Fruit fly (Drosophila melanogaster) Kc167 (cell line): ENCODE measurements around the gene sbr.
A peak's percentile ranks its signal among the peaks of the same experiment; 100 is the strongest.

Experiments
- Myc ChIP-seq: fragments of >200 bp; optimal IDR thresholded peaks from 2 replicates; lab custom pipeline; 2017; ENCODE audit warnings: missing external identifiers
- Sin3A ChIP-seq: fragments of >200 bp; optimal IDR thresholded peaks from 2 replicates; lab custom pipeline; 2018; ENCODE audit warnings: missing external identifiers
- h ChIP-seq: fragments of >200 bp; optimal IDR thresholded peaks from 3 replicates; lab custom pipeline; 2018; ENCODE audit warnings: missing external identifiers
- insv ChIP-seq: fragments of >200 bp; optimal IDR thresholded peaks from 3 replicates; lab custom pipeline; 2018; ENCODE audit warnings: missing external identifiers
- psq ChIP-seq: fragments of >200 bp; optimal IDR thresholded peaks from 2 replicates; lab custom pipeline; 2017; ENCODE audit warnings: missing external identifiers
- ttk ChIP-seq: sonication (Bioruptor generic); optimal IDR thresholded peaks from 2 replicates; lab custom pipeline; 2017; ENCODE audit warnings: missing external identifiers

Gene sbr

DNA sequence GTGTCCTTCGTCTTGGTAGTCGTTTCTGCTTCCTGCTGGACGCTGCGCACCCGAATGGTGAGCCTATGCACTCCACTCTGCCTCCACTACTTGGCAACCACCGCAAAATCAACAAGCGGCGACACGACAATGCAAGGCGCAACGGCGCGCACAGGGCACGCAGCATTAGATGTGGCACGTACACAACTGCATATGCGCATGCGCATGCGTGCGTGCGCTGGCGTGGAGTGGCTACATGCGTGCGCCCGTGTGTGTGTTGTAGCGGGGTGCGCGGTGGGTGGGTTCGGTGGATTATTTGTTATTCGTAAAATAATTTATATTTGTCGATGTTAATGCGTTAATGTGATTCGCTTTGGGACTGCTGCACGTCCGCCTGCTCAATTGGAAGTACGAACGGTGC, 11.3 kb downstream of the sbr start:
- TF ChIP-seq insv (lab: Kevin White, UChicago) (no peak), Myc (lab: Kevin White, UChicago) (no peak), psq (no peak), h (lab: Kevin White, UChicago) (no peak), ttk (no peak), Sin3A (lab: Kevin White, UChicago) (no peak)

DNA sequence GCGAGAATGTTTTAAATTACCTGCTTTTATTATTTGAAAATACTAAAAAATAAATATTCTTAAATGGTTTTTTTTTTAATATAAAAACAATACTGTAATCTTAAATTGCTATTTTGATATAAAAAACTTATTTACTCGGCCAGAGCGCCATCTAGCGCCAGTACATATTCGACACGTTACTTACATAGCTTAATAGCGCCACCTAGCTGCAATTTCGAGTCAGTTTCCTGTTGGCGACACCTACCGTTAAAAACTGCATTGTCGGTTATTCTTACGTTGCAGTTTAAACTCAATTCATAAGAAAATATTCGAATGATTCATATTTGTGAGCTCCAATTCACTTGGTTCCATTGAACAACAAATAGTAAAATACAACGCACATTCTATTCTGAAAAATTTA, 14.5 kb downstream of the sbr start:
- TF ChIP-seq ttk (no peak), psq (no peak), Myc (lab: Kevin White, UChicago) (no peak), Sin3A (lab: Kevin White, UChicago) (no peak), insv (lab: Kevin White, UChicago) (no peak), h (lab: Kevin White, UChicago) (no peak)

DNA sequence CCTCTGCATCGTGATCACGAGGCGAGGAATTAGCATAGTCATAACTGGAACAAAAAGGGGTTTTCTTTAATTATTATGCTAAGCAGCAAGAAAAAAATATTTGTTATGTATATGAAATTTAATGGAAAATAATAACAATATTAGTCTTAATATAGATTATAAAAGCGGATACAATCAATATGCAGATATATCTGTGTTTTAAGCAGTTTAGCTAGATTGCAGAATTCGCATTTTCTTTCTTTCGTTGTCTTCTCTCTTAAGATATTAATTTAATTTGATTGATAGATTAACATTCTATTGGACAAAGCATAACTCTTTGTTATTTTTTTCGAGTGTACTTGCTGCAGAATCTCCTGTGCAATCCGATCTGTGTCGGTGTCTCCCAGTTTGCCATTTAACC, 19.6 kb downstream of the sbr start:
- TF ChIP-seq Sin3A (lab: Kevin White, UChicago) = no peak
- no peak for TF ChIP-seq psq
- no peak for TF ChIP-seq h (lab: Kevin White, UChicago)

DNA sequence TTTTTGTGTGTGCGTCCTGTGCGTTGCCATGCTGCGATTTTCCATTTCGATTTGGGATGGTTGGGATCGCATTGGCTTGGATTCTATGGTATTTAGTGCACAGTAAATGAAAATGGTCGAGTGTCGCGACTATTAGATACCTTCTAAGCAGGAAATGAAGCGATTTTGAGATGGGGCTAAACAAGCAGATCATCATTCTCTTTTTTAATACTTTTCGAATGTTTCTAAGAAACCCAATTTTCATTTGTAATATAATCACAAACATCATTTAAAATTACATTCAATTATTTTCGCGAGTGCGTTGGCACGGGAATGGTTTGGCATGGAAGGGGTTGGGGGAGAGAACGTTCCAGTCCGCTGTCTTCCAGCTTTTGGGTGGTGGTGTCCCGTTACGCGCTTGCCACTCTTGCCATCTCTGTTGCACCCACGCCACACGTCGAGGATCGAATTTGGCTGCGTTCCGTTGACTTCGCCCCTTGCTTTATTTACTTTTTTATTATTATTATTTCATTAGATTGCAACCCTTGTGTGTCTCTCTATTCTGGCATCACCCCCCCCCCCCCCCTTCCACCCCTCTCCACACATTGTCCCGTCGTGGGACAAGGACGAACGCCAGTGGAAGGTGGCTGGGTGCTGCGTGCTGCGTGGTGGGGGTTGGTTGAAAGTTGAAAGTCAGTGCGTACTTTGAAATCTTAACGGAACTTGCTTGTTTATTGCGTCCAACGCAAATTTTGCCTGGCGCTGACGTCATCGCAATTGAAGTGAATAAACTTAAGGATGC, 21.4 kb downstream of the sbr start:
- TF ChIP-seq h (lab: Kevin White, UChicago) (no peak), psq (no peak), ttk (no peak), insv (lab: Kevin White, UChicago) (no peak), Sin3A (lab: Kevin White, UChicago) (no peak), Myc (lab: Kevin White, UChicago) (no peak)

dm6 chrX:10824227-10824702, 22.6 kb downstream of the sbr start, which contains the start of gene Imp:
Imp (minus strand) TSS chrX:10824277.
- TF ChIP-seq Myc (lab: Kevin White, UChicago) (no peak), ttk (no peak), Sin3A (lab: Kevin White, UChicago) (no peak), h (lab: Kevin White, UChicago) (no peak), psq (no peak), insv (lab: Kevin White, UChicago) (no peak)

- TF ChIP-seq h (lab: Kevin White, UChicago) (no peak), psq (no peak), insv (lab: Kevin White, UChicago) (no peak), Sin3A (lab: Kevin White, UChicago) (no peak), ttk (no peak), Myc (lab: Kevin White, UChicago) (no peak)
Measured at dm6 chrX:10823441-10823818, 23.5 kb downstream of the sbr start.

- TF ChIP-seq Sin3A (lab: Kevin White, UChicago) = no peak
- no peak for TF ChIP-seq h (lab: Kevin White, UChicago)
- no peak for TF ChIP-seq insv (lab: Kevin White, UChicago)
- no peak for TF ChIP-seq psq
- TF ChIP-seq ttk = no peak
- TF ChIP-seq Myc (lab: Kevin White, UChicago) = no peak
Measured at dm6 chrX:10822678-10823440, 24.0 kb downstream of the sbr start.

- TF ChIP-seq insv (lab: Kevin White, UChicago) (no peak), psq (no peak), Sin3A (lab: Kevin White, UChicago) (no peak), h (lab: Kevin White, UChicago) (no peak), Myc (lab: Kevin White, UChicago) (no peak)
Measured at dm6 chrX:10822096-10822495, 24.8 kb downstream of the sbr start.

DNA sequence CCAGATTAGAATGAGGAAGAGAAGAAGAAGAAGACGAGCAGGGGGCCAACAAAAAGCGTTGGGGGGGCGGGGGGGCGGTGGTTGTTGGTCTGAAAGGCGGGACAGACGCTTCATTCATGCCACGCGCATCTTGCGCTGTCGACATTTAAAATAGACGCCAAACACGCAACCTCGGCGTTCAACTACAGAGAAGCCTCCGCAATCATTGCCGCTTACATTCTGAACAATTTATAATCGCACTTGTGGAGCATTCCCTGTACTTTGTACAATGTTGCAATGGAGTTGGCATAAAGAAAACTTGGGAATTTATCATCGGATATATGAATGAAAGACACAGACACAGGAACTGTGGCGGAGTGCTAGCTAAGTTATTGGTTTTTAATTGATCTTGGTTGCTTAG, 26.2 kb downstream of the sbr start:
- no peak for TF ChIP-seq h (lab: Kevin White, UChicago)
- no peak for TF ChIP-seq ttk
- TF ChIP-seq Myc (lab: Kevin White, UChicago) = no peak
- no peak for TF ChIP-seq psq
- no peak for TF ChIP-seq Sin3A (lab: Kevin White, UChicago)
- TF ChIP-seq insv (lab: Kevin White, UChicago) = no peak

dm6 chrX:10816856-10817255, 30.0 kb downstream of the sbr start:
- TF ChIP-seq Sin3A (lab: Kevin White, UChicago) (no peak), psq (no peak)

dm6 chrX:10815511-10816080, 31.3 kb downstream of the sbr start:
- no peak for TF ChIP-seq insv (lab: Kevin White, UChicago)
- TF ChIP-seq psq = peak; percentile 41

DNA sequence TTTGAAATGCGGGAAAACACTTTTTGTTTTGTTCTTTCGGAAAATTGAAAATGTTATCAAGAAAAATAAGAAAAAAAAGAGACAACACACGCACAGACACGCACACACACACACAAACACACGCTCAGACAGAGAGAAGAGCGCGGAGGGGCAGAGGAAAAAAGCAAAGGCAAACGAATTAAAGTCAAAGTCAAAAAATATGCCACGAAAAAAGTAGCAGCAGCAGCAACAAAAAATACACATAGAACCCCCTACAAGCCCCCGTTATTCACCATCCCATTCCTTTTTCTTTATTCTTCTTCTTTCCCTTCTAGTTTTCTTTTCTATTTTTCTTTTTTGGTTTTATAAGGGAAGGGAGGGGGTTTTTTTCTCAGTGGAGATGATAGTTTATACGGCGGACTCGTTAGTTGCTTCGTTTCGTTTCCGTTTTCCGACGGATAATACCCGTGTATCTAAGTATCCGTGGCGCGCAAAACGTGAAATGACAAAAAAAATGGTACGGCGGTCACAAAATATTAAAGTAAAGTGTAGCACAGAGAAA, 32.0 kb downstream of the sbr start:
- TF ChIP-seq h (lab: Kevin White, UChicago) (no peak), Sin3A (lab: Kevin White, UChicago) (no peak), insv (lab: Kevin White, UChicago) (no peak), ttk (no peak)
